Worm (Caenorhabditis elegans) whole organism, mixed stage, embryonic: Measurements from ENCODE around the gene acdh-6.
A peak's percentile ranks its signal among the peaks of the same experiment; 100 is the strongest.

Experiments used
- M03D4.4 ChIP-seq: sonication (generic microtip); optimal IDR thresholded peaks from 2 replicates; lab custom pipeline; 2017; ENCODE audit warnings: mild to moderate bottlenecking, missing genetic modification characterization, missing compliant biosample characterization
- bed-3 ChIP-seq: fragments of 200-800 bp; sonication (Bioruptor generic); optimal IDR thresholded peaks from 3 replicates; lab custom pipeline; 2018; ENCODE audit warnings: mild to moderate bottlenecking, missing genetic modification characterization, moderate library complexity, missing compliant biosample characterization
- blmp-1 ChIP-seq: fragments of 150-350 bp; optimal IDR thresholded peaks from 2 replicates; lab custom pipeline; 2014; ENCODE audit warnings: missing biosample characterization, missing genetic modification characterization
- ceh-39 ChIP-seq: fragments of 150-350 bp; optimal IDR thresholded peaks from 2 replicates; lab custom pipeline; 2014; ENCODE audit warnings: missing biosample characterization, missing genetic modification characterization
- ceh-43 ChIP-seq: fragments of 200-800 bp; sonication (Bioruptor generic); optimal IDR thresholded peaks from 2 replicates; lab custom pipeline; 2018; ENCODE audit warnings: mild to moderate bottlenecking, missing genetic modification characterization, moderate library complexity, missing compliant biosample characterization
- ceh-83 ChIP-seq: fragments of 200-800 bp; sonication (Bioruptor generic); optimal IDR thresholded peaks from 2 replicates; lab custom pipeline; 2018; ENCODE audit warnings: mild to moderate bottlenecking, missing genetic modification characterization, missing compliant biosample characterization
- ces-1 ChIP-seq: fragments of 150-350 bp; optimal IDR thresholded peaks from 2 replicates; lab custom pipeline; 2014; ENCODE audit warnings: missing biosample characterization, missing genetic modification reagents, missing genetic modification characterization
- cnd-1 ChIP-seq: fragments of 200-800 bp; sonication (Bioruptor generic); optimal IDR thresholded peaks from 2 replicates; lab custom pipeline; 2018; ENCODE audit warnings: mild to moderate bottlenecking, missing genetic modification characterization, missing compliant biosample characterization
- drap-1 ChIP-seq: fragments of 200-800 bp; sonication (Bioruptor generic); optimal IDR thresholded peaks from 3 replicates; lab custom pipeline; 2018; ENCODE audit warnings: mild to moderate bottlenecking, missing genetic modification characterization, missing compliant biosample characterization
- elt-1 ChIP-seq: sonication (generic microtip); optimal IDR thresholded peaks from 2 replicates; lab custom pipeline; 2017; ENCODE audit warnings: missing genetic modification characterization, mild to moderate bottlenecking, missing compliant biosample characterization, antibody characterized with exemption, moderate library complexity, borderline replicate concordance; ENCODE audit not compliant: insufficient read depth
- elt-3 ChIP-seq: fragments of 150-350 bp; optimal IDR thresholded peaks from 2 replicates; lab custom pipeline; 2014; ENCODE audit warnings: missing biosample characterization, missing genetic modification characterization
- flh-1 ChIP-seq: fragments of 200-800 bp; sonication (Bioruptor generic); optimal IDR thresholded peaks from 2 replicates; lab custom pipeline; 2018; ENCODE audit warnings: mild to moderate bottlenecking, missing genetic modification characterization, moderate library complexity, missing compliant biosample characterization
- ham-2 ChIP-seq: fragments of 200-800 bp; sonication (Bioruptor generic); optimal IDR thresholded peaks from 2 replicates; lab custom pipeline; 2018; ENCODE audit warnings: mild to moderate bottlenecking, missing genetic modification characterization, missing compliant biosample characterization
- hlh-1 ChIP-seq: fragments of 150-350 bp; optimal IDR thresholded peaks from 2 replicates; lab custom pipeline; 2014; ENCODE audit warnings: missing biosample characterization, missing genetic modification reagents, missing genetic modification characterization
- lin-13 ChIP-seq: fragments of 150-350 bp; optimal IDR thresholded peaks from 2 replicates; lab custom pipeline; 2014; ENCODE audit warnings: missing biosample characterization, missing genetic modification characterization
- lin-32 ChIP-seq: fragments of 200-800 bp; sonication (Bioruptor generic); optimal IDR thresholded peaks from 2 replicates; lab custom pipeline; 2018; ENCODE audit warnings: mild to moderate bottlenecking, missing genetic modification characterization, missing compliant biosample characterization
- lsy-2 ChIP-seq: fragments of 150-350 bp; optimal IDR thresholded peaks from 2 replicates; lab custom pipeline; 2014; ENCODE audit warnings: missing biosample characterization, missing genetic modification characterization
- mab-5 ChIP-seq: fragments of 150-350 bp; optimal IDR thresholded peaks from 2 replicates; lab custom pipeline; 2014; ENCODE audit warnings: missing biosample characterization, missing genetic modification characterization
- mep-1 ChIP-seq: fragments of 150-350 bp; optimal IDR thresholded peaks from 2 replicates; lab custom pipeline; 2017; ENCODE audit warnings: missing biosample characterization, missing genetic modification reagents, missing genetic modification characterization, inconsistent platforms
- nhr-2 ChIP-seq: fragments of 150-350 bp; optimal IDR thresholded peaks from 2 replicates; lab custom pipeline; 2014; ENCODE audit warnings: missing biosample characterization, missing genetic modification characterization
- nhr-237 ChIP-seq: fragments of 150-350 bp; optimal IDR thresholded peaks from 2 replicates; lab custom pipeline; 2014; ENCODE audit warnings: missing biosample characterization, missing genetic modification characterization
- nhr-28 ChIP-seq: fragments of 150-350 bp; optimal IDR thresholded peaks from 2 replicates; lab custom pipeline; 2014; ENCODE audit warnings: missing biosample characterization, missing genetic modification characterization
- nhr-76 ChIP-seq: sonication (generic microtip); optimal IDR thresholded peaks from 2 replicates; lab custom pipeline; 2017; ENCODE audit warnings: missing biosample characterization, missing genetic modification characterization
- pha-4 ChIP-seq: fragments of 150-350 bp; optimal IDR thresholded peaks from 2 replicates; lab custom pipeline; 2018; ENCODE audit warnings: missing biosample characterization, missing genetic modification reagents, missing genetic modification characterization
- sem-2 ChIP-seq: fragments of 200-800 bp; sonication (Bioruptor generic); optimal IDR thresholded peaks from 2 replicates; lab custom pipeline; 2018; ENCODE audit warnings: mild to moderate bottlenecking, missing genetic modification characterization, missing compliant biosample characterization
- snpc-4 ChIP-seq: fragments of 150-350 bp; optimal IDR thresholded peaks from 2 replicates; lab custom pipeline; 2014; ENCODE audit warnings: missing biosample characterization, missing genetic modification characterization
- sptf-1 ChIP-seq: sonication (generic microtip); optimal IDR thresholded peaks from 2 replicates; lab custom pipeline; 2017; ENCODE audit warnings: mild to moderate bottlenecking, missing genetic modification characterization, moderate library complexity, missing compliant biosample characterization
- tbx-8 ChIP-seq: fragments of 200-800 bp; sonication (Bioruptor generic); optimal IDR thresholded peaks from 2 replicates; lab custom pipeline; 2018; ENCODE audit warnings: mild to moderate bottlenecking, missing genetic modification characterization, moderate library complexity, missing compliant biosample characterization
- unc-120 ChIP-seq: sonication (generic microtip); optimal IDR thresholded peaks from 2 replicates; lab custom pipeline; 2017; ENCODE audit warnings: missing genetic modification characterization, missing compliant biosample characterization; ENCODE audit not compliant: poor library complexity, severe bottlenecking
- unc-39 ChIP-seq: fragments of 150-350 bp; optimal IDR thresholded peaks from 2 replicates; lab custom pipeline; 2014; ENCODE audit warnings: missing biosample characterization, missing genetic modification characterization
- unc-62 ChIP-seq: fragments of 150-350 bp; optimal IDR thresholded peaks from 2 replicates; lab custom pipeline; 2014; ENCODE audit warnings: missing biosample characterization, missing genetic modification reagents, missing genetic modification characterization
- zip-8 ChIP-seq: fragments of 150-350 bp; optimal IDR thresholded peaks from 2 replicates; lab custom pipeline; 2014; ENCODE audit warnings: missing biosample characterization, missing genetic modification characterization
- ztf-11 ChIP-seq: fragments of 150-350 bp; optimal IDR thresholded peaks from 2 replicates; lab custom pipeline; 2014; ENCODE audit warnings: missing biosample characterization, missing genetic modification characterization

The acdh-6 gene

DNA sequence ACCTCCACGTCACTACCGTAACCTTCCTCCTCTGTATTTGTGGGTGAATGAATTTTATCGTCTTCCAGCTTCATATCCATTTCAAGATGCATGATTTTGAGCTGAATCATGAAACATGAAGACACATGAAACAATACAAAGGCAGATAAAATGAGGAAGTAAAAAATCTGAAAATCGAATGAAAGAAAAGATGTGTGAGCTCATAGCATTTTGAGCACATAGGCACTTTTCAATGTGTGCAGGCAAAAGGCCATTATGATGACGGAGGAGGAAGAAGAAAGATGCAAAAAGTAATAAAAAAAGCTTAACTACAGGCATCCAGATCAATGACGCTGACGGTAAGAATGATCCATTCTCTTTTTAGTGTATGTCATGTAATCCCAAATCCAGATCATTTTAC lies 36.8 kb downstream of the acdh-6 start, which contains the start of gene ztf-30:
Gene ztf-30, minus strand, starts transcription at position 101 of the 400 bp plus-strand sequence.
- TF ChIP-seq ham-2 (GFP tag; lab: Kevin White, UChicago) (no peak), lsy-2 (tag; lab: Kevin White, UChicago) (no peak), sptf-1 (no peak), elt-3 (tag; lab: Kevin White, UChicago) (no peak), ceh-39 (tag; lab: Kevin White, UChicago) (no peak), tbx-8 (GFP tag; lab: Kevin White, UChicago) (no peak), bed-3 (GFP tag; lab: Kevin White, UChicago) (no peak), nhr-2 (tag; lab: Kevin White, UChicago) (no peak), ces-1 (no peak), flh-1 (no peak), nhr-76 (tag; lab: Kevin White, UChicago) (no peak), unc-120 (no peak), ceh-83 (GFP tag; lab: Kevin White, UChicago) (no peak), drap-1 (no peak), cnd-1 (tag; lab: Kevin White, UChicago) (no peak), blmp-1 (tag; lab: Kevin White, UChicago) (no peak), elt-1 (tag; lab: Kevin White, UChicago) (no peak), lin-13 (tag; lab: Kevin White, UChicago) (no peak)
- TF ChIP-seq, all 35 proteins: peak for 0

DNA sequence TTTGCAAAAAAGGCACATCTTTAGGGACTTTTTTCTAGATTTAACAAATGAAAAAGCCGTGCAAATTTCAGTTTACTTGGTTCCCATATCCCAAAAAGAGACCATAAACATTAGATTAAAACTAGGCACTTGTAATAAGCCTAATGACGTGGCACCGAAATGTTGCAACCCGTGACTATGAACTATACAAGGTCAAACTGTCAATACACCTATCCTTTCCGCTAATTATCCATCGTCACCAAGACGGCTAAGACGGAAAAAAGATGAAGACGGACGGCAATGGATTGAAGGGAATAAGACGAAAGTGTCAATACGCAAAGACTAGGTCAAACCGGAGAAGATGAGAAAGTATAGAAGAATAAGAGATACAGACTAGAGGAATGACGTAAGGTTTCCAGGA lies 38.0 kb downstream of the acdh-6 start:
- TF ChIP-seq ceh-83 (GFP tag; lab: Kevin White, UChicago) (no peak), mab-5 (no peak), hlh-1 (tag; lab: Kevin White, UChicago) (no peak), unc-120 (no peak), ham-2 (GFP tag; lab: Kevin White, UChicago) (peak; percentile 88), unc-62 (GFP tag; lab: Kevin White, UChicago) (no peak), unc-39 (tag; lab: Kevin White, UChicago) (no peak), nhr-28 (tag; lab: Kevin White, UChicago) (no peak)

DNA sequence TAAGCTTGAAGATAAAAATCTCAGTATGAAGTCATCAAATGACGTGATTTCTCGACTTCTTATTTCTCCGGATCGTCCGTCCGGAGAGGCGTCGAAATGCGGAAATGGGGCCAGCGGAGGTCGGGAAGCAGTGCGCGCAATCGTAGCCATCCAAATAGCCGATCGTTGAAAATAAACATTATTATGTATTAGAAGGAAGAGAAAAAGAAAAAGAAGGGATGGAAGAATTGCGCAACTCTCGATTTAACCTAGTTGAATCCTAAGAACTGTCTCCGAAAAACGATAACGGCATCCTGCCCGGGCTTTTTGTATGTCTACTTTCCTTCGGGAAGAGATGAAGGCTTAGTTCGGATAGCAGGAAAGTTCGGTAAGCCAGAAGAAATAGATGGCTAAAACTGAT lies 41.2 kb downstream of the acdh-6 start:
- TF ChIP-seq M03D4.4 (tag; lab: Kevin White, UChicago) (no peak), zip-8 (tag; lab: Kevin White, UChicago) (peak; percentile 33), blmp-1 (tag; lab: Kevin White, UChicago) (peak; percentile 56), ham-2 (GFP tag; lab: Kevin White, UChicago) (peak; percentile 95), hlh-1 (tag; lab: Kevin White, UChicago) (no peak), lin-32 (GFP tag; lab: Kevin White, UChicago) (no peak)

DNA sequence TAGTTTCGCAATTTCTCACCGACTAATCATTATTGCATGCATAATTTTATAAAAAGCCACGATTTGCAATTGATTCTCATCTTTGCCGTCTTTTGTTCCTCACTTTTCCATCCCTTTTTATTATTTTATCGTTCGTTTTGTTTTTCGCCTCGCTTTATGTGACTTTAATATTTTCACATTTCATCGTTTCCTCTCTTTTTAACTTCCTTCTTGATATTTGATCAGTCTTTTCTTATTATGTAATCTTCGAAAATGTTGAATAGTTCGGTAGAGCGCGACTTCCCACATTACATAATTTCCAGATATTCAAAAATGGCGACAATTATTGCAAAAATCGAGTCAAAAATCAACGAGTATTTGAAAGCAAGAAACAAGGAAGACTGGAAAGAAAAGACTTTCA lies 44.6 kb downstream of the acdh-6 start, which contains the start of gene C06E1.1:
Gene C06E1.1, plus strand, starts transcription at position 301 of the 400 bp plus-strand sequence.
- TF ChIP-seq sem-2 = no peak
- no peak for TF ChIP-seq ceh-43 (GFP tag; lab: Kevin White, UChicago)
- TF ChIP-seq snpc-4 (tag; lab: Kevin White, UChicago) = no peak
- TF ChIP-seq flh-1 = no peak
- TF ChIP-seq unc-62 (GFP tag; lab: Kevin White, UChicago) = no peak
- TF ChIP-seq unc-39 (tag; lab: Kevin White, UChicago) = no peak
- no peak for TF ChIP-seq ztf-11

DNA sequence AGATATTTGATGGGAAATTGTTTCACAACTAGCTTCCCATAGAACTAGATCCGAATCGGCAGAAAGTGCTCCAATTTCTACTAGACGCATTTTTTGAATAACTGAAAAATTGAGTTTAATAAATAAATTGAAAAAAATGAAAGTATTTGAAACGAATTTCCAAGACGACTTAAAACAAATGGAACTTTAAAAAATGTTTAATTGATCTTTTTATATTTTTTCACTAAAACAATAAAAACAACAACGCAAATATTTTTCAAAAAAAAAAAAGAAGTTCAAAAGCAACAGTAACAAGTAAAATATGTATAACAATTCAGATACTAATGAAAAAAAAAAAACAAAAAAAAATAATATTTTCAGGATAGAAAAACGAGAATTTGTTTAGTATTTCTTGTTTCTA lies 48.7 kb downstream of the acdh-6 start, which contains the start of gene C06E1.9:
Gene C06E1.9, minus strand, starts transcription at position 101 of the 400 bp plus-strand sequence.
- TF ChIP-seq ces-1 (no peak), pha-4 (tag; lab: Kevin White, UChicago) (no peak)
- TF ChIP-seq, all 35 proteins: peak for 0

DNA sequence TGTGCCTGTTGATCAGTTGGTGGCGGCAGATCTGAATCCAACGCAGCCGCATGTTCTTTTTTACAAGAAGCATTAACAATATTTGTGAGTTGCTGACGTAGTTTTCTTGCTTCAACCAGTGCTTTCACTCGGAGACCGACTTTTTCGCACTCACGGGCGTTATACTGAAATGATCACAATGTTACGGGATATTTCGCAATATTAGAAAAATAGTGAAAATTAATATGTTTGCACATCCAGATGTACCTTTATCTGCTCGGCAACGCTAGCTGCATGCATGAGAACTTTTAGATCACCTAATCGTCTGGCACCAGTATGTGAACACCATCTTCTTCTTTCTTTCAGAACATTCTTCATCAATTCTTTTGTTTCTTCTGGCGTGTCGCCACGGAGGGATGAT lies 50.3 kb downstream of the acdh-6 start:
- TF ChIP-seq nhr-237 (tag; lab: Kevin White, UChicago) (no peak), sptf-1 (no peak), blmp-1 (tag; lab: Kevin White, UChicago) (no peak), bed-3 (GFP tag; lab: Kevin White, UChicago) (no peak), ztf-11 (no peak), nhr-28 (tag; lab: Kevin White, UChicago) (no peak), mep-1 (no peak), tbx-8 (GFP tag; lab: Kevin White, UChicago) (no peak), ham-2 (GFP tag; lab: Kevin White, UChicago) (no peak), hlh-1 (tag; lab: Kevin White, UChicago) (no peak)
